Worm (Caenorhabditis elegans) whole organism, late embryonic: Measurements from ENCODE around the gene Y51H7C.41.

ENCODE experiments used
- F13H6.1 ChIP-seq: sonication (generic microtip); optimal IDR thresholded peaks from 2 replicates; lab custom pipeline; 2016; ENCODE audit warnings: missing genetic modification characterization, missing compliant biosample characterization
- Y22D7AL.16 ChIP-seq: sonication (generic microtip); optimal IDR thresholded peaks from 2 replicates; lab custom pipeline; 2016; ENCODE audit warnings: missing genetic modification characterization, missing compliant biosample characterization
- ama-1 ChIP-seq: fragments of 150-350 bp; optimal IDR thresholded peaks from 2 replicates; lab custom pipeline; 2014
- ceh-24 ChIP-seq: sonication (generic microtip); optimal IDR thresholded peaks from 2 replicates; lab custom pipeline; 2016; ENCODE audit warnings: mild to moderate bottlenecking, missing genetic modification characterization, missing compliant biosample characterization
- fkh-10 ChIP-seq: fragments of 150-350 bp; optimal IDR thresholded peaks from 2 replicates; lab custom pipeline; 2014; ENCODE audit warnings: missing biosample characterization, missing genetic modification reagents, missing genetic modification characterization
- hlh-8 ChIP-seq: sonication (generic microtip); optimal IDR thresholded peaks from 2 replicates; lab custom pipeline; 2016; ENCODE audit warnings: missing genotype, missing genetic modification characterization, missing compliant biosample characterization
- nhr-11 ChIP-seq: fragments of 150-350 bp; optimal IDR thresholded peaks from 2 replicates; lab custom pipeline; 2014; ENCODE audit warnings: missing biosample characterization, missing genetic modification characterization
- pha-4 ChIP-seq: fragments of 150-350 bp; optimal IDR thresholded peaks from 2 replicates; lab custom pipeline; 2018; ENCODE audit warnings: missing biosample characterization, missing genetic modification reagents, missing genetic modification characterization
- sdc-2 ChIP-seq: sonication (generic microtip); optimal IDR thresholded peaks from 2 replicates; lab custom pipeline; 2016; ENCODE audit warnings: missing genotype, missing genetic modification characterization, missing compliant biosample characterization
- tbx-2 ChIP-seq: sonication (generic microtip); optimal IDR thresholded peaks from 2 replicates; lab custom pipeline; 2016; ENCODE audit warnings: missing genetic modification characterization, missing compliant biosample characterization
- tbx-7 ChIP-seq: sonication (generic microtip); optimal IDR thresholded peaks from 2 replicates; lab custom pipeline; 2016; ENCODE audit warnings: missing genotype, missing genetic modification characterization, missing compliant biosample characterization

DNA sequence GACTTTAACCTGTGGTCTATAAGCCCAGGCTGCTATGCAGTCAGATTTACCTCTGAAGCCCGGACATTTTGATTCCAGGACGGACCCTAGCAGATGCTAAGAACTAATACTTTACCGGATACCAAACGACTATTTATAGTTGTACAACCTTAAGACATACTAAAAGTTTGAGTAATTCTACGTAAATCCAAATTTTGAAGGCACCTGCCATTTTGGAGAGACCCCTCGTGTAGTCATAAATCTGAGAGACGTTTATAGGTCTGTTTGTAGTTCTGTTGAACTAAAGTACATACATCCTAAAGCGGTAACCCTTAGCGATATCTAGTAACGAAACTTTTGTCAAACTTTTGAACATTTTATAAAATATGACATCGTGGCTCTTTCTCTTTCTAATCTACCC is 4.7 kb upstream of the Y51H7C.41 start, which contains the start of gene F54D12.2:
- TF ChIP-seq Y22D7AL.16 (tag; lab: Kevin White, UChicago) (no peak), tbx-7 (tag; lab: Kevin White, UChicago) (no peak), ama-1 (lab: Kevin White, UChicago) (no peak), nhr-11 (tag; lab: Kevin White, UChicago) (no peak), pha-4 (tag; lab: Kevin White, UChicago) (no peak), ceh-24 (tag; lab: Kevin White, UChicago) (no peak), F13H6.1 (no peak), hlh-8 (tag; lab: Kevin White, UChicago) (no peak), sdc-2 (no peak), tbx-2 (tag; lab: Kevin White, UChicago) (no peak), fkh-10 (GFP tag; lab: Kevin White, UChicago) (no peak)
